Worm (Caenorhabditis elegans): ENCODE data around the gene C15C8.7.
A peak's percentile ranks its signal among the peaks of the same experiment; 100 is the strongest.

C15C8.7 gene

DNA sequence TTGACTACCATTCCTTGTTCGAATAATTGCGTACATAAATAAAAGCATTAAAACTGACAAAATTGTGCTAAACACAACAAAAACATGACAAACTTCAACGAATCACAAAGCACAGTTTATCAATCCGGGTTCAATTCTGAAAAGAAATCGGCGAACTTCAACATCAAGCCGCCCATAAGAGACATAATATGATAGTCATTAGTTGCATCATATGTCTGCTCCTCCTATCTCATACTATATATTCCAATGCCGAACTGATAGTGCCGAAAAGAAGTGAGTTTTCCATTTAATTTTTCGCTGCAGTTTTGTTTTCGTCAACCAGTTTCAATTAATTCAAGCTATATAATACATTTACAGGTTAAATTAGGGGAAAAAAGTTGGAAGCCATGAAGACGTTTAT is 3.2 kb downstream of the C15C8.7 start, which contains the start of gene hrg-7:
hrg-7 (plus strand) TSS at position 358 of the 400 bp plus-strand sequence.
- TF ChIP-seq nhr-2 (tag; optimal IDR thresholded peaks at IDR 0.05): no peak
- TF ChIP-seq lin-13 (tag; optimal IDR thresholded peaks at IDR 0.05): no peak
- TF ChIP-seq unc-39 (tag; optimal IDR thresholded peaks at IDR 0.05): no peak
- no peak for TF ChIP-seq ces-1 (GFP tag; optimal IDR thresholded peaks at IDR 0.05)
- no peak for TF ChIP-seq pha-4 (tag; optimal IDR thresholded peaks at IDR 0.05)
- TF ChIP-seq cnd-1 (tag; optimal IDR thresholded peaks at IDR 0.05): no peak
- TF ChIP-seq nhr-28 (tag; optimal IDR thresholded peaks at IDR 0.05): no peak
- TF ChIP-seq drap-1 (GFP tag; optimal IDR thresholded peaks at IDR 0.05): no peak
- no peak for TF ChIP-seq sptf-1 (tag; optimal IDR thresholded peaks at IDR 0.05)
- TF ChIP-seq sem-2 (GFP tag; optimal IDR thresholded peaks at IDR 0.05): no peak
- no peak for TF ChIP-seq hlh-1 (tag; optimal IDR thresholded peaks at IDR 0.05)

DNA sequence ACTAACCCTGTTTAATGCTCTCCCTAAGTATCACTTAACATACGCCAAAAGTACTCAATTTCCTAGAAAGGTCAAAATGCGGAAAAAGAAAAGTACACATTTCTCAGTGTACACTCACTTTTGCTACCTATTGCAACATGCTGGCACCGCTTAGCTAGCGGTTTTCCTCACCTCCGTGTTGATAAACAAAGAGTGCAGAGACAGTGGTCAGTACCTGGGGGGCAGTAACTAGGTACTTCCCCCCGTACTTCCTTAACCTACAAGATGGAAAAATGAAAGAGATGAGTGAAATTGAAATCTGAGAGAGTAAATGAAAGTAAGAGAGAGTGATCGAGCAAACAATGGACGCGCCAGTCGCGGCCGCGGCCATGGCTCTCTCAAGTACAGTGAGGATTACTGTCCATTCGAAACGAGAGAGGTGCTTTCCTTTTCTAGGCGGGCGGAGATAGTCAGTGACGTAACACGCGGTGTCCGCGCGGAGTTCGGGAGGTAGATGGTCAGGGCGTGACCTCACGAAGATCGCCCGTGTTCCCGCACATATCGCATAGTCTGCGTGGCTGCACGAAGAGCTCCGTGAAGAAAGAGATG is 8.6 kb downstream of the C15C8.7 start, which contains the start of gene cky-1:
cky-1 (plus strand) TSS at position 538 of the 588 bp plus-strand sequence.
- no peak for TF ChIP-seq blmp-1 (tag; optimal IDR thresholded peaks at IDR 0.05)
- TF ChIP-seq ham-2 (GFP tag; optimal IDR thresholded peaks at IDR 0.05): peak; percentile 26
- TF ChIP-seq unc-120 (tag; optimal IDR thresholded peaks at IDR 0.05; ENCODE audit: poor library complexity, severe bottlenecking): no peak
- peak; percentile 32 for TF ChIP-seq zip-8 (tag; optimal IDR thresholded peaks at IDR 0.05)

DNA sequence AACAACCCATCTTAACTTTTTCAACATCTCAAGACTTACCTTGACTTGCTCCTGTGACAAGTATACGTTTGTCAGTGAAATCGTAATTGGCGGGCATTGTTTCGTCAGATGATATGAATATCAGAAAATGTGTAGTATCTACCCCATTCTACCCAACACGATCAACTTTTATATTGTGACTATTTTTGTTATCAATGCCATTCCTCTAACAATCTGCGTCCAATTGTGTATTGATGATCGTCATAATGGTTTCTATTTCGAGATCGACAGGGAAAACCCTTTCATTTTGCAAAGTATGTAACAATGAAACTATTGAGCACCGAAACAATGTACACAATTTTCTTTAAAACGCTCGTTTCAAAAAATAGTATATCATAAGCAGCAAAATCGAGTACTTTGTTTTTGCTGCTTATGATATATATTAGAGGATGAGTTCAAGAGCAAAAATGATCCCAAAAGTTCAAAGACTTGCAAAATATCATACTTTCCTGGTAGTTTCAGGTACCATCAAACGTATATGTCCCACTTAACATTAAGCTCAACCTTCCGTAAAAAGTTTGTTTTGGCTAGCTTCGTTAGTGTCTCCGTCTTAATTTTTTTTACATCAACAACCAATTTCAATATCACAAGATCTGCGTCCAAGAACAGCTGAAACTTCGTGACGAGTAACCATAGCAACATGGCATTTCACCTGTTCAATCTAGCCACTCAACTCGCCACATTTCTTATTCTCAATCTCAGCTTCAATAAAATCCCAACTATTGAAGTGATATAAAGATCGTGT is 11.2 kb downstream of the C15C8.7 start, which contains the start of the genes dhs-21 and xbx-9:
dhs-21 (minus strand) TSS at position 181 of the 784 bp plus-strand sequence.
xbx-9 (plus strand) TSS at position 734 of the 784 bp plus-strand sequence.
- TF ChIP-seq drap-1 (GFP tag; optimal IDR thresholded peaks at IDR 0.05) (no peak), unc-62 (GFP tag; optimal IDR thresholded peaks at IDR 0.05) (no peak), snpc-4 (tag; optimal IDR thresholded peaks at IDR 0.05) (no peak), ham-2 (GFP tag; optimal IDR thresholded peaks at IDR 0.05) (no peak), nhr-28 (tag; optimal IDR thresholded peaks at IDR 0.05) (no peak), flh-1 (GFP tag; optimal IDR thresholded peaks at IDR 0.05) (no peak), ceh-43 (GFP tag; optimal IDR thresholded peaks at IDR 0.05) (no peak), pha-4 (tag; optimal IDR thresholded peaks at IDR 0.05) (no peak), bed-3 (GFP tag; optimal IDR thresholded peaks at IDR 0.05) (no peak), mls-2 (tag; optimal IDR thresholded peaks at IDR 0.05) (no peak), nhr-2 (tag; optimal IDR thresholded peaks at IDR 0.05) (no peak), sptf-1 (tag; optimal IDR thresholded peaks at IDR 0.05) (no peak), cnd-1 (tag; optimal IDR thresholded peaks at IDR 0.05) (no peak)

DNA sequence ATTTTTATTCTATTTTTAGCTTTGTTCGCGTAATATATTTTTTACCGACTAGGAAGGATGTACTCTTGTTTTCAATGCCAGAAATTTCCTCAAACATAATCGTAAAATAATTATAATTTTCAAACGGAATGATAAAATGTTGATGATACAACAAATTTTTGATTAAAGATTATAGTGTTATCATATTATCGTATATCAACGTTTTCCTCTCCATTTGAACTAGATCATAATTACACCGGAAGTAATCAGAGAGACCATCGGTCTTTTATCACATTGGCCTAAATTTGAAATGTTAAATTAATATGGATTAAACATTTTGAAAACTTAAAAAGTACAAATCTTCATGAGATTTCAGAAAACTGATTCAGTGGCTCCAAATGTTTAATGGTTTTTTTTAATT is 12.1 kb downstream of the C15C8.7 start:
- TF ChIP-seq ztf-11 (tag; optimal IDR thresholded peaks at IDR 0.05) (no peak), nhr-2 (tag; optimal IDR thresholded peaks at IDR 0.05) (no peak), bed-3 (GFP tag; optimal IDR thresholded peaks at IDR 0.05) (no peak), drap-1 (GFP tag; optimal IDR thresholded peaks at IDR 0.05) (no peak), nhr-12 (tag; optimal IDR thresholded peaks at IDR 0.05) (no peak), ceh-39 (tag; optimal IDR thresholded peaks at IDR 0.05) (no peak), lin-32 (GFP tag; optimal IDR thresholded peaks at IDR 0.05) (no peak), elt-1 (tag; optimal IDR thresholded peaks at IDR 0.05; ENCODE audit: borderline replicate concordance, insufficient read depth) (no peak), lin-13 (tag; optimal IDR thresholded peaks at IDR 0.05) (no peak), mls-2 (tag; optimal IDR thresholded peaks at IDR 0.05) (no peak), nhr-28 (tag; optimal IDR thresholded peaks at IDR 0.05) (no peak), flh-1 (GFP tag; optimal IDR thresholded peaks at IDR 0.05) (no peak), ces-1 (GFP tag; optimal IDR thresholded peaks at IDR 0.05) (no peak), unc-120 (tag; optimal IDR thresholded peaks at IDR 0.05; ENCODE audit: poor library complexity, severe bottlenecking) (no peak), hlh-1 (tag; optimal IDR thresholded peaks at IDR 0.05) (no peak), mab-5 (tag; optimal IDR thresholded peaks at IDR 0.05) (no peak), nhr-76 (tag; optimal IDR thresholded peaks at IDR 0.05) (no peak), elt-3 (tag; optimal IDR thresholded peaks at IDR 0.05) (no peak), ceh-43 (GFP tag; optimal IDR thresholded peaks at IDR 0.05) (no peak)

DNA sequence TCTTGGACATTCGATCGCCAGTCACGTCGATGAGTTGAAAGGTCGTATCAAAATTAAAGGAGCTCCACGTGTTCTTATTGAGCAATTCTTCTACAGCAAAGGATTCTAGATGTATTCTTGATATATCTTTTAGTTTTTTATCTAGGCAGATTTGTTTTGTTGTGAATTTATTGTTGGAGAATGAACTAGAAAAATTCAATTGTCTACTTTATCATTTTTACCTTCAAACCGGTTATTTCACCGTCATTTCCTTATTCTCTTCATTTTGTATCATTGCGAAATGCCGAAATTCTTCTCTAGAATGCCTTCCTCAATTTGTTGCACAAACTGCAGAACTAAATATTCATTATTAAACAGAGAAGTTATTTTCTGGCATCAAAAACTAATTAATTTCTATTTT is 15.6 kb downstream of the C15C8.7 start, which contains the start of gene R11D1.10:
R11D1.10 (plus strand) TSS at position 301 of the 400 bp plus-strand sequence.
- TF ChIP-seq cnd-1 (tag; optimal IDR thresholded peaks at IDR 0.05): no peak
- no peak for TF ChIP-seq lin-32 (GFP tag; optimal IDR thresholded peaks at IDR 0.05)
- TF ChIP-seq pha-4 (tag; optimal IDR thresholded peaks at IDR 0.05): no peak
- no peak for TF ChIP-seq unc-120 (tag; optimal IDR thresholded peaks at IDR 0.05; ENCODE audit: poor library complexity, severe bottlenecking)
- TF ChIP-seq elt-1 (tag; optimal IDR thresholded peaks at IDR 0.05; ENCODE audit: borderline replicate concordance, insufficient read depth): no peak
- TF ChIP-seq zip-8 (tag; optimal IDR thresholded peaks at IDR 0.05): no peak
- no peak for TF ChIP-seq nhr-76 (tag; optimal IDR thresholded peaks at IDR 0.05)
- no peak for TF ChIP-seq ceh-43 (GFP tag; optimal IDR thresholded peaks at IDR 0.05)
- TF ChIP-seq ham-2 (GFP tag; optimal IDR thresholded peaks at IDR 0.05): no peak
- TF ChIP-seq nhr-12 (tag; optimal IDR thresholded peaks at IDR 0.05): no peak
- TF ChIP-seq blmp-1 (tag; optimal IDR thresholded peaks at IDR 0.05): no peak
- TF ChIP-seq lin-13 (tag; optimal IDR thresholded peaks at IDR 0.05): no peak
- no peak for TF ChIP-seq nhr-237 (tag; optimal IDR thresholded peaks at IDR 0.05)
- no peak for TF ChIP-seq drap-1 (GFP tag; optimal IDR thresholded peaks at IDR 0.05)
- no peak for TF ChIP-seq mls-2 (tag; optimal IDR thresholded peaks at IDR 0.05)
- no peak for TF ChIP-seq sptf-1 (tag; optimal IDR thresholded peaks at IDR 0.05)
- no peak for TF ChIP-seq M03D4.4 (tag; optimal IDR thresholded peaks at IDR 0.05)
- no peak for TF ChIP-seq hlh-1 (tag; optimal IDR thresholded peaks at IDR 0.05)
